Worm (Caenorhabditis elegans) whole organism, L2 larva: ENCODE results near the gene K08C7.1.
"Not testable (repeated sequence)": the region's sequence is repeated elsewhere in the genome, so short reads cannot be mapped to it uniquely, and the experiment has no call there.

ENCODE experiments used
- C34F6.9 ChIP-seq: fragments of 150-350 bp; optimal IDR thresholded peaks from 2 replicates; lab custom pipeline; 2014; ENCODE audit warnings: missing biosample characterization, missing genetic modification characterization
- R02D3.7 ChIP-seq: fragments of 150-350 bp; optimal IDR thresholded peaks from 2 replicates; lab custom pipeline; 2014; ENCODE audit warnings: missing biosample characterization, missing genetic modification characterization
- Y55F3AM.14 ChIP-seq: fragments of 200-800 bp; sonication (Bioruptor generic); optimal IDR thresholded peaks from 2 replicates; lab custom pipeline; 2018; ENCODE audit warnings: mild to moderate bottlenecking, missing genetic modification characterization, missing compliant biosample characterization
- ZK546.5 ChIP-seq: sonication (generic microtip); optimal IDR thresholded peaks from 2 replicates; lab custom pipeline; 2017; ENCODE audit warnings: missing biosample characterization, missing genetic modification characterization
- aly-2 ChIP-seq: fragments of 150-350 bp; optimal IDR thresholded peaks from 2 replicates; lab custom pipeline; 2014; ENCODE audit warnings: missing biosample characterization, missing genetic modification characterization
- ama-1 ChIP-seq: fragments of 150-350 bp; optimal IDR thresholded peaks from 2 replicates; lab custom pipeline; 2018; ENCODE audit warnings: inconsistent platforms
- blmp-1 ChIP-seq: sonication (generic microtip); optimal IDR thresholded peaks from 2 replicates; lab custom pipeline; 2017; ENCODE audit warnings: missing genetic modification characterization, mild to moderate bottlenecking, missing compliant biosample characterization, antibody characterized with exemption, moderate library complexity; ENCODE audit not compliant: insufficient read depth
- ceh-16 ChIP-seq: fragments of 150-350 bp; optimal IDR thresholded peaks from 2 replicates; lab custom pipeline; 2014; ENCODE audit warnings: missing biosample characterization, missing genetic modification characterization
- crh-2 ChIP-seq: sonication (generic microtip); optimal IDR thresholded peaks from 2 replicates; lab custom pipeline; 2017; ENCODE audit warnings: missing biosample characterization, missing genetic modification characterization
- dmd-4 ChIP-seq: sonication (generic microtip); optimal IDR thresholded peaks from 2 replicates; lab custom pipeline; 2017; ENCODE audit warnings: missing biosample characterization, missing genetic modification characterization
- elt-1 ChIP-seq: fragments of 150-350 bp; optimal IDR thresholded peaks from 2 replicates; lab custom pipeline; 2014; ENCODE audit warnings: missing biosample characterization, missing genetic modification characterization
- fos-1 ChIP-seq: fragments of 150-350 bp; optimal IDR thresholded peaks from 2 replicates; lab custom pipeline; 2014; ENCODE audit warnings: missing biosample characterization, missing genetic modification characterization
- lin-11 ChIP-seq: fragments of 150-350 bp; sonication (generic microtip); optimal IDR thresholded peaks from 2 replicates; lab custom pipeline; 2014; ENCODE audit warnings: missing biosample characterization, missing genetic modification characterization, inconsistent platforms, mixed read lengths
- lin-13 ChIP-seq: fragments of 150-350 bp; optimal IDR thresholded peaks from 2 replicates; lab custom pipeline; 2014; ENCODE audit warnings: missing biosample characterization, missing genetic modification reagents, missing genetic modification characterization
- lsy-2 ChIP-seq, 2 experiments: fragments of 150-350 bp in 1 of 2; sonication (generic microtip) in 1 of 2; optimal IDR thresholded peaks; 2 replicates each; lab custom pipeline; 2014 to 2017; ENCODE audit warnings: missing biosample characterization in 2 of 2, missing genetic modification characterization in 2 of 2
- mbf-1 ChIP-seq: sonication (generic microtip); optimal IDR thresholded peaks from 2 replicates; lab custom pipeline; 2017; ENCODE audit warnings: missing biosample characterization, missing genetic modification characterization
- nhr-11 ChIP-seq: fragments of 150-350 bp; optimal IDR thresholded peaks from 2 replicates; lab custom pipeline; 2014; ENCODE audit warnings: missing biosample characterization, missing genetic modification characterization
- nhr-12 ChIP-seq: fragments of 150-350 bp; optimal IDR thresholded peaks from 2 replicates; lab custom pipeline; 2014; ENCODE audit warnings: missing biosample characterization, missing genetic modification characterization
- nhr-129 ChIP-seq: fragments of 150-350 bp; optimal IDR thresholded peaks from 2 replicates; lab custom pipeline; 2014; ENCODE audit warnings: missing biosample characterization, missing genetic modification characterization
- nhr-21 ChIP-seq: fragments of 150-350 bp; optimal IDR thresholded peaks from 2 replicates; lab custom pipeline; 2014; ENCODE audit warnings: missing biosample characterization, missing genetic modification characterization
- nhr-23 ChIP-seq: fragments of 150-350 bp; optimal IDR thresholded peaks from 2 replicates; lab custom pipeline; 2014; ENCODE audit warnings: missing biosample characterization, missing genetic modification reagents, missing genetic modification characterization
- nhr-237 ChIP-seq: fragments of 150-350 bp; optimal IDR thresholded peaks from 2 replicates; lab custom pipeline; 2014; ENCODE audit warnings: missing biosample characterization, missing genetic modification characterization
- nhr-25 ChIP-seq: fragments of 150-350 bp; sonication (generic microtip); optimal IDR thresholded peaks from 3 replicates; lab custom pipeline; 2014; ENCODE audit warnings: missing biosample characterization, missing genetic modification characterization
- nhr-77 ChIP-seq: fragments of 150-350 bp; optimal IDR thresholded peaks from 2 replicates; lab custom pipeline; 2014; ENCODE audit warnings: missing biosample characterization, missing genetic modification characterization
- snpc-4 ChIP-seq: fragments of 150-350 bp; optimal IDR thresholded peaks from 2 replicates; lab custom pipeline; 2014; ENCODE audit warnings: missing biosample characterization, missing genetic modification characterization
- unc-39 ChIP-seq: fragments of 150-350 bp; optimal IDR thresholded peaks from 2 replicates; lab custom pipeline; 2014; ENCODE audit warnings: missing biosample characterization, missing genetic modification characterization
- zag-1 ChIP-seq: fragments of 150-350 bp; optimal IDR thresholded peaks from 2 replicates; lab custom pipeline; 2014; ENCODE audit warnings: missing biosample characterization, missing genetic modification characterization
- ztf-1 ChIP-seq: fragments of 200-800 bp; sonication (Bioruptor generic); conservative IDR thresholded peaks from 2 replicates; pipeline ENCODE4 v1.3.6; 2022; ENCODE audit warnings: missing genetic modification characterization, missing compliant biosample characterization

K08C7.1 gene

ce11 chrIV:10617099-10617498 is 39.5 kb upstream of the K08C7.1 start:
- peak; percentile 3 for TF ChIP-seq nhr-129 (tag; lab: Kevin White, UChicago)
- TF ChIP-seq nhr-21 (tag; lab: Kevin White, UChicago): peak; percentile 2
- no peak for TF ChIP-seq R02D3.7
- no peak for TF ChIP-seq lsy-2 (tag; optimal IDR thresholded peaks at IDR 0.05; lab: Kevin White, UChicago)
- TF ChIP-seq nhr-25 (tag; lab: Kevin White, UChicago): peak; percentile 81
- peak; percentile 21 for TF ChIP-seq crh-2 (tag; lab: Kevin White, UChicago)

- TF ChIP-seq nhr-237 (no peak), nhr-21 (tag; lab: Kevin White, UChicago) (no peak), snpc-4 (tag; lab: Kevin White, UChicago) (no peak), R02D3.7 (no peak), dmd-4 (tag; lab: Kevin White, UChicago) (no peak), ceh-16 (tag; lab: Kevin White, UChicago) (no peak), crh-2 (tag; lab: Kevin White, UChicago) (no peak), aly-2 (tag; lab: Kevin White, UChicago) (no peak), lsy-2 (tag; optimal IDR thresholded peaks at IDR 0.05; lab: Kevin White, UChicago) (no peak), lin-13 (no peak)
- TF ChIP-seq, all 48 proteins: peak for 0
Measured at ce11 chrIV:10620811-10621210, 35.8 kb upstream of the K08C7.1 start, which contains the start of gene R09H10.7. Gene R09H10.7 (plus strand): TSS chrIV:10621111.

ce11 chrIV:10628724-10629123 is 27.9 kb upstream of the K08C7.1 start, which contains the start of gene R09H10.5:
Gene R09H10.5 (minus strand): TSS chrIV:10628829.
- no peak for TF ChIP-seq Y55F3AM.14 (GFP tag; lab: Kevin White, UChicago)
- TF ChIP-seq nhr-77 (tag; lab: Kevin White, UChicago): no peak
- TF ChIP-seq ZK546.5 (tag; lab: Kevin White, UChicago): no peak
- TF ChIP-seq ztf-1 (GFP tag; lab: Robert Waterston, UW): no peak
- TF ChIP-seq nhr-129 (tag; lab: Kevin White, UChicago): no peak
- peak; percentile 53 for TF ChIP-seq fos-1 (tag; lab: Kevin White, UChicago)
- TF ChIP-seq elt-1: no peak

- TF ChIP-seq lin-11: no peak
- no peak for TF ChIP-seq Y55F3AM.14 (GFP tag; lab: Kevin White, UChicago)
- TF ChIP-seq fos-1 (tag; lab: Kevin White, UChicago): peak; percentile 41
- peak; percentile 55 for TF ChIP-seq crh-2 (tag; lab: Kevin White, UChicago)
Measured at ce11 chrIV:10630953-10631554, 25.6 kb upstream of the K08C7.1 start, which contains the start of gene F56C4.4. Gene F56C4.4 (minus strand): TSS chrIV:10631267.

ce11 chrIV:10636649-10637048 is 20.0 kb upstream of the K08C7.1 start, which contains the start of gene F56C4.1:
Gene F56C4.1 (plus strand): TSS chrIV:10636949.
- no peak for TF ChIP-seq C34F6.9 (tag; lab: Kevin White, UChicago)
- TF ChIP-seq nhr-12: no peak
- no peak for TF ChIP-seq lsy-2 (tag; optimal IDR thresholded peaks at IDR 0.05; lab: Kevin White, UChicago)
- TF ChIP-seq lin-11: no peak
- TF ChIP-seq, all 48 proteins: peak for 0

- TF ChIP-seq ama-1 (lab: Kevin White, UChicago) (no peak), nhr-11 (tag; lab: Kevin White, UChicago) (no peak), ztf-1 (GFP tag; lab: Robert Waterston, UW) (no peak), R02D3.7 (no peak), zag-1 (no peak), unc-39 (tag; lab: Kevin White, UChicago) (no peak), lin-13 (no peak), mbf-1 (no peak), nhr-12 (no peak), nhr-23 (tag; lab: Kevin White, UChicago) (no peak)
Measured at ce11 chrIV:10638977-10639376, 17.6 kb upstream of the K08C7.1 start, which contains the start of gene F56C4.2. Gene F56C4.2 (plus strand): TSS chrIV:10639277.

ce11 chrIV:10654047-10654446 is 2.6 kb upstream of the K08C7.1 start, which contains the start of gene glb-19:
Gene glb-19 (minus strand): TSS chrIV:10654147.
- TF ChIP-seq fos-1 (tag; lab: Kevin White, UChicago); zag-1; blmp-1 (tag; lab: Kevin White, UChicago): not testable (repeated sequence)
- TF ChIP-seq, all 48 proteins: peak for 0; not testable (repeated sequence) for 48
